Worm (Caenorhabditis elegans) whole organism, L1 larva: Measurements from ENCODE around the gene F35D11.4.

Experiments used
- C34B4.2 ChIP-seq: sonication (generic microtip); optimal IDR thresholded peaks from 2 replicates; lab custom pipeline; 2017; ENCODE audit warnings: mild to moderate bottlenecking, missing genetic modification characterization, missing compliant biosample characterization
- aly-2 ChIP-seq: fragments of 150-350 bp; optimal IDR thresholded peaks from 2 replicates; lab custom pipeline; 2014; ENCODE audit warnings: missing biosample characterization, missing genetic modification characterization
- elt-3 ChIP-seq, 6 experiments: fragments of 150-350 bp in 1 of 6; sonication (generic microtip); optimal IDR thresholded peaks; 2 replicates each; lab custom pipeline; 2017 to 2018; ENCODE audit warnings: missing biosample characterization in 6 of 6, missing genetic modification characterization in 6 of 6, inconsistent platforms in 1 of 6
- fos-1 ChIP-seq: fragments of 150-350 bp; optimal IDR thresholded peaks from 2 replicates; lab custom pipeline; 2014; ENCODE audit warnings: missing biosample characterization, missing genetic modification characterization
- jun-1 ChIP-seq: fragments of 150-350 bp; optimal IDR thresholded peaks from 2 replicates; lab custom pipeline; 2014; ENCODE audit warnings: missing biosample characterization, missing genetic modification reagents, missing genetic modification characterization
- lin-13 ChIP-seq: fragments of 150-350 bp; optimal IDR thresholded peaks from 2 replicates; lab custom pipeline; 2014; ENCODE audit warnings: missing biosample characterization, missing genetic modification reagents, missing genetic modification characterization
- lin-15B ChIP-seq: fragments of 150-350 bp; sonication (generic microtip); optimal IDR thresholded peaks from 3 replicates; lab custom pipeline; 2014; ENCODE audit warnings: missing biosample characterization, missing genetic modification characterization
- lin-39 ChIP-seq: fragments of 150-350 bp; optimal IDR thresholded peaks from 2 replicates; lab custom pipeline; 2014; ENCODE audit warnings: missing biosample characterization, missing genetic modification reagents, missing genetic modification characterization
- mab-9 ChIP-seq: fragments of 200-800 bp; sonication (Bioruptor generic); IDR thresholded peaks from 2 replicates; pipeline ENCODE4 v1.3.6; 2022; ENCODE audit warnings: missing genetic modification reagents, missing genetic modification characterization, missing compliant biosample characterization
- mep-1 ChIP-seq: fragments of 150-350 bp; optimal IDR thresholded peaks from 2 replicates; lab custom pipeline; 2014; ENCODE audit warnings: missing biosample characterization, missing genetic modification characterization
- nhr-76 ChIP-seq: sonication (generic microtip); optimal IDR thresholded peaks from 2 replicates; lab custom pipeline; 2017; ENCODE audit warnings: missing biosample characterization, missing genetic modification characterization
- sox-4 ChIP-seq: sonication (generic microtip); optimal IDR thresholded peaks from 2 replicates; lab custom pipeline; 2016; ENCODE audit warnings: missing genetic modification characterization, missing compliant biosample characterization
- tlp-1 ChIP-seq: fragments of 150-350 bp; optimal IDR thresholded peaks from 2 replicates; lab custom pipeline; 2014; ENCODE audit warnings: missing biosample characterization, missing genetic modification characterization
- unc-62 ChIP-seq: fragments of 150-350 bp; optimal IDR thresholded peaks from 2 replicates; lab custom pipeline; 2014; ENCODE audit warnings: missing biosample characterization, missing genetic modification reagents, missing genetic modification characterization

- TF ChIP-seq aly-2 (tag; lab: Kevin White, UChicago) (no peak), lin-13 (GFP tag; lab: Kevin White, UChicago) (no peak), fos-1 (tag; lab: Kevin White, UChicago) (no peak), elt-3 (tag; optimal IDR thresholded peaks at IDR 0.05; lab: Kevin White, UChicago) (no peak), mab-9 (GFP tag; lab: Robert Waterston, UW) (no peak), lin-39 (tag; lab: Kevin White, UChicago) (no peak), tlp-1 (tag; lab: Kevin White, UChicago) (no peak), mep-1 (no peak), lin-15B (no peak), C34B4.2 (tag; lab: Kevin White, UChicago) (no peak), sox-4 (tag; lab: Kevin White, UChicago) (no peak), nhr-76 (tag; lab: Kevin White, UChicago) (no peak), unc-62 (GFP tag; lab: Kevin White, UChicago) (no peak), jun-1 (tag; lab: Kevin White, UChicago) (no peak)
Measured at ce11 chrII:4619700-4620099, 16.5 kb downstream of the F35D11.4 start, which contains the start of gene clec-138.
